Worm (Caenorhabditis elegans) whole organism, early embryonic: Measurements from ENCODE around the gene F46G10.2.

Experiments used
- B0310.2 ChIP-seq: sonication (generic microtip); optimal IDR thresholded peaks from 2 replicates; lab custom pipeline; 2016; ENCODE audit warnings: mild to moderate bottlenecking, missing genetic modification characterization, missing compliant biosample characterization
- F13C5.2 ChIP-seq: sonication (generic microtip); optimal IDR thresholded peaks from 2 replicates; lab custom pipeline; 2017; ENCODE audit warnings: mild to moderate bottlenecking, missing genetic modification characterization, inconsistent platforms, missing compliant biosample characterization
- aly-1 ChIP-seq: sonication (generic microtip); optimal IDR thresholded peaks from 2 replicates; lab custom pipeline; 2016; ENCODE audit warnings: missing genetic modification characterization, missing compliant biosample characterization
- ama-1 ChIP-seq: fragments of 150-350 bp; optimal IDR thresholded peaks from 2 replicates; lab custom pipeline; 2014
- ceh-13 ChIP-seq: fragments of 200-800 bp; sonication (Bioruptor generic); optimal IDR thresholded peaks from 2 replicates; lab custom pipeline; 2018; ENCODE audit warnings: mild to moderate bottlenecking, missing genetic modification characterization, missing compliant biosample characterization
- ceh-36 ChIP-seq: sonication (generic microtip); optimal IDR thresholded peaks from 2 replicates; lab custom pipeline; 2016; ENCODE audit warnings: missing genetic modification characterization, inconsistent platforms, missing compliant biosample characterization
- ets-7 ChIP-seq: sonication (generic microtip); optimal IDR thresholded peaks from 2 replicates; lab custom pipeline; 2016; ENCODE audit warnings: missing genotype, missing genetic modification characterization, missing compliant biosample characterization
- flt-1 ChIP-seq: fragments of 200-800 bp; sonication (Bioruptor generic); IDR thresholded peaks from 2 replicates; pipeline ENCODE4 v1.3.6; 2022; ENCODE audit warnings: missing genetic modification characterization, missing compliant biosample characterization
- hmbx-1 ChIP-seq: sonication (generic microtip); optimal IDR thresholded peaks from 2 replicates; lab custom pipeline; 2016; ENCODE audit warnings: mild to moderate bottlenecking, missing genetic modification characterization, missing compliant biosample characterization
- hmg-4 ChIP-seq: fragments of 200-800 bp; sonication (Bioruptor generic); optimal IDR thresholded peaks from 2 replicates; lab custom pipeline; 2018; ENCODE audit warnings: mild to moderate bottlenecking, missing genetic modification characterization, missing compliant biosample characterization
- hnd-1 ChIP-seq: sonication (generic microtip); optimal IDR thresholded peaks from 2 replicates; lab custom pipeline; 2016; ENCODE audit warnings: missing genetic modification characterization, missing compliant biosample characterization
- pes-1 ChIP-seq: fragments of 200-800 bp; sonication (Bioruptor generic); IDR thresholded peaks from 2 replicates; pipeline ENCODE4 v1.3.6; 2022; ENCODE audit warnings: missing genetic modification reagents, missing genetic modification characterization, missing compliant biosample characterization
- scrt-1 ChIP-seq: fragments of 200-800 bp; sonication (Bioruptor generic); IDR thresholded peaks from 2 replicates; pipeline ENCODE4 v1.3.6; 2022; ENCODE audit warnings: missing genetic modification characterization, missing compliant biosample characterization
- sea-1 ChIP-seq: fragments of 200-800 bp; sonication (Bioruptor generic); conservative IDR thresholded peaks from 2 replicates; pipeline ENCODE4 v1.3.6; 2022; ENCODE audit warnings: missing genetic modification characterization, missing compliant biosample characterization
- tbx-11 ChIP-seq: fragments of 200-800 bp; sonication (Bioruptor generic); IDR thresholded peaks from 2 replicates; pipeline ENCODE4 v1.3.6; 2022; ENCODE audit warnings: missing genetic modification characterization, missing compliant biosample characterization
- tbx-37 ChIP-seq: fragments of 200-800 bp; sonication (Bioruptor generic); conservative IDR thresholded peaks from 2 replicates; pipeline ENCODE4 v1.3.6; 2022; ENCODE audit warnings: missing genetic modification reagents, missing genetic modification characterization, missing compliant biosample characterization
- tra-4 ChIP-seq: sonication (generic microtip); optimal IDR thresholded peaks from 2 replicates; lab custom pipeline; 2017; ENCODE audit warnings: missing genetic modification characterization, missing compliant biosample characterization

Gene F46G10.2

ce11 chrX:13376185-13376584, 53.4 kb downstream of the F46G10.2 start:
- TF ChIP-seq tbx-37 (GFP tag; lab: Robert Waterston, UW) (no peak), F13C5.2 (tag; lab: Kevin White, UChicago) (no peak), tra-4 (tag; lab: Kevin White, UChicago) (no peak), hmbx-1 (no peak), hnd-1 (tag; lab: Kevin White, UChicago) (no peak), B0310.2 (tag; lab: Kevin White, UChicago) (no peak), hmg-4 (GFP tag; lab: Kevin White, UChicago) (no peak), ceh-13 (GFP tag; lab: Kevin White, UChicago) (no peak), aly-1 (no peak), flt-1 (GFP tag; lab: Robert Waterston, UW) (no peak), ama-1 (no peak), scrt-1 (GFP tag; lab: Robert Waterston, UW) (no peak), sea-1 (GFP tag; lab: Robert Waterston, UW) (no peak), tbx-11 (no peak), ceh-36 (tag; lab: Kevin White, UChicago) (no peak), pes-1 (GFP tag; lab: Robert Waterston, UW) (no peak), ets-7 (no peak)

- no peak for TF ChIP-seq scrt-1 (GFP tag; lab: Robert Waterston, UW)
- no peak for TF ChIP-seq B0310.2 (tag; lab: Kevin White, UChicago)
Observed at ce11 chrX:13376851-13377250, 54.1 kb downstream of the F46G10.2 start, which contains the start of the genes C49F8.14 and gem-1. C49F8.14 (minus strand) TSS chrX:13376949. gem-1 (minus strand) TSS chrX:13376992.
